Fruit fly (Drosophila melanogaster): ENCODE measurements around the gene ko.

DNA sequence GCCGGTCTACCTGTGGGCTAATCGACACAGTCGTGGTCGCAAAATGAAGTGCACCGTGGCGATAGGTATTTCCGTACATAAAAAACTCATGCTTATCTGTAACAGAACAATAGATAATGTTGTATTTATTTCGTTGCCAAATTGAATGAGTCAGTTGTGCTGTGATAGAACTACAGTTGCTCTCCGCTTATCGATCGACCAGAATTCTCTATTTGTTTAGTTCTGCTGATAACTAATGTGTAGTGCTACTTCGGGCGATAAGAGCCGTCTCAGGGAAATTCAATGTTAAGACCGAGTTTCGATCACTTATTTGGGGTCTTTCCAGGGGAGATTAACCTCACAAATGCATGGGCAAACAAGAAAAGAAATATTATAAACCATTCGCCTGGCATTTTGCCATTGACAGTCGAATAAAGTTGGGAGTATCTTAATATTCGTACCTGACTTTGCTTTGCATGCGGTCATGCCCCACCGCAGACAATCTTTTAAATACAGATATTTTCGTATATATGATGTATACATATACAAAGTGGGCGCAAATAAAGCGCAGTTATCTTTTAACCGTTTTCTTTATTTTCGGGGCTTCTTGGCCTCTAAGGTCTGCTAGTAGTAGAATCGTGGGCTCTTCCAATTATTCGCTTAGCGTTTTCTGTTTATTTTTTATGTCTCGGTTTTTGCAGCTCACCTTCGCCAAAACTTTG is 94.6 kb downstream of the ko start:
- peak; percentile 21 for TF ChIP-seq pad (GFP tag; optimal IDR thresholded peaks at IDR 0.05)
- TF ChIP-seq CG5204 (GFP tag; optimal IDR thresholded peaks at IDR 0.05) = no peak
- no peak for TF ChIP-seq Clk (GFP tag; optimal IDR thresholded peaks at IDR 0.05)
- TF ChIP-seq tj (GFP tag; optimal IDR thresholded peaks at IDR 0.05) = no peak
- TF ChIP-seq cic (GFP tag; optimal IDR thresholded peaks at IDR 0.05) = peak; percentile 88
